Fruit fly (Drosophila melanogaster) whole organism, adult: Measurements from ENCODE around the gene CG6225.

Source experiments
- CG11617 ChIP-seq: fragments of 200-800 bp; sonication (Bioruptor generic); optimal IDR thresholded peaks from 2 replicates; lab custom pipeline; 2017; ENCODE audit warnings: mild to moderate bottlenecking, missing biosample characterization, missing genetic modification reagents, missing genetic modification characterization
- CG5204 ChIP-seq: fragments of 200-800 bp; sonication (Bioruptor generic); optimal IDR thresholded peaks from 2 replicates; lab custom pipeline; 2016; ENCODE audit warnings: missing biosample characterization, missing genetic modification characterization
- CG7045 ChIP-seq: fragments of 200-800 bp; sonication (Bioruptor generic); optimal IDR thresholded peaks from 2 replicates; lab custom pipeline; 2017; ENCODE audit warnings: missing biosample characterization, mild to moderate bottlenecking, missing genetic modification characterization
- Clk ChIP-seq: fragments of 200-800 bp; sonication (Bioruptor generic); optimal IDR thresholded peaks from 2 replicates; lab custom pipeline; 2017; ENCODE audit warnings: missing biosample characterization, missing genetic modification characterization
- Hr96 ChIP-seq: fragments of 200-800 bp; sonication (Bioruptor generic); optimal IDR thresholded peaks from 2 replicates; lab custom pipeline; 2016; ENCODE audit warnings: missing biosample characterization, missing genetic modification characterization
- Mnt ChIP-seq: fragments of 200-800 bp; sonication (Bioruptor generic); optimal IDR thresholded peaks from 2 replicates; lab custom pipeline; 2016; ENCODE audit warnings: missing biosample characterization, mild to moderate bottlenecking, missing genetic modification characterization
- bab1 ChIP-seq: fragments of 200-800 bp; sonication (Bioruptor generic); optimal IDR thresholded peaks from 3 replicates; lab custom pipeline; 2019; ENCODE audit warnings: missing biosample characterization, mild to moderate bottlenecking, missing genetic modification characterization, moderate library complexity
- cnc ChIP-seq, 2 experiments: fragments of >200 bp; optimal IDR thresholded peaks; 2 replicates each; lab custom pipeline; 2017
- kay ChIP-seq: fragments of 200-800 bp; sonication (Bioruptor generic); peaks from one replicate; lab custom pipeline; 2016; ENCODE audit warnings: missing biosample characterization, missing genetic modification characterization, borderline replicate concordance
- ovo ChIP-seq: fragments of 200-800 bp; sonication (Bioruptor generic); optimal IDR thresholded peaks from 2 replicates; lab custom pipeline; 2016; ENCODE audit warnings: missing biosample characterization, missing genetic modification characterization
- pad ChIP-seq: fragments of 200-800 bp; sonication (Bioruptor generic); optimal IDR thresholded peaks from 3 replicates; lab custom pipeline; 2017; ENCODE audit warnings: missing biosample characterization, missing genetic modification characterization, mild to moderate bottlenecking, moderate library complexity, missing genetic modification reagents

DNA sequence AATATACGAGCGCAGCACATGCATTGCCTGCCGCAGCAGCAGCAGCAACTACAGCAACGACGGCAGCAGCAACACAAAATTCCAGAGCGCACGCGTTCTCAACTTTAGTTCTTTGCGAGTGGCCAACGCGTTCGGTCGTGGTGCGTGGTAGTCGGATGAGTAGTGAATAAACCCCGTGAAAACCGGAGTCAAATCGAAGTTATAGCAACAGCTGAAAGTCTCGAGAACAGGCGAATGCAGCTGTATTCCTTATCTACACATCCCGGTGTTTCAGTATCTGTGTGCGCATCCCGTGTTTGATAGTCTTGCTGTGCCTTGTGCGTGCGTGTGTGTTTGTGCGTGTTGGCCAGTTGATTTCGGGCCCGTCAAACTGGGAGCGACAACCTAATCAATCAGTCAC is 6.4 kb upstream of the CG6225 start, which contains the start of gene Dtg:
- TF ChIP-seq Hr96 (GFP tag; lab: Kevin White, UChicago) (no peak), cnc (optimal IDR thresholded peaks at IDR 0.05; lab: Kevin White, UChicago) (no peak), ovo (GFP tag; lab: Kevin White, UChicago) (no peak), Clk (GFP tag; lab: Kevin White, UChicago) (no peak), CG5204 (GFP tag; lab: Kevin White, UChicago) (no peak), kay (GFP tag; lab: Kevin White, UChicago) (no peak), bab1 (GFP tag; lab: Kevin White, UChicago) (no peak), Mnt (GFP tag; lab: Kevin White, UChicago) (no peak), CG7045 (GFP tag; lab: Kevin White, UChicago) (no peak), pad (GFP tag; lab: Kevin White, UChicago) (no peak), CG11617 (GFP tag; lab: Kevin White, UChicago) (no peak)
